Worm (Caenorhabditis elegans) whole organism, dauer: ENCODE measurements around the gene rml-4.

Experiments
- unc-62 ChIP-seq: sonication (generic microtip); optimal IDR thresholded peaks from 2 replicates; lab custom pipeline; 2017; ENCODE audit warnings: missing biosample characterization, missing genetic modification reagents, missing genetic modification characterization

Gene rml-4

ce11 chrII:4341484-4341883, 46.6 kb downstream of the rml-4 start:
- no peak for TF ChIP-seq unc-62 (GFP tag; lab: Kevin White, UChicago)

- no peak for TF ChIP-seq unc-62 (GFP tag; lab: Kevin White, UChicago)
Observed at ce11 chrII:4344317-4344716, 49.4 kb downstream of the rml-4 start.
